Fruit fly (Drosophila melanogaster) whole organism, embryonic: ENCODE measurements around the gene Adh.
A peak's percentile ranks its signal among the peaks of the same experiment; 100 is the strongest.

ENCODE experiments used
- ATbp ChIP-seq: fragments of 200-800 bp; sonication (Bioruptor generic); optimal IDR thresholded peaks from 2 replicates; lab custom pipeline; 2017; ENCODE audit warnings: missing biosample characterization, mild to moderate bottlenecking, missing genetic modification characterization, missing genetic modification reagents
- Antp ChIP-seq: fragments of 200-800 bp; sonication (Bioruptor generic); optimal IDR thresholded peaks from 3 replicates; lab custom pipeline; 2016; ENCODE audit warnings: missing biosample characterization, missing genetic modification characterization
- Bgb ChIP-seq: fragments of 200-800 bp; sonication (Bioruptor generic); IDR thresholded peaks from 2 replicates; pipeline ENCODE4 v1.3.6; 2022; ENCODE audit warnings: missing biosample characterization, missing genetic modification characterization; ENCODE audit not compliant: partially characterized antibody
- Blimp-1 ChIP-seq: fragments of 200-800 bp; sonication (Bioruptor generic); optimal IDR thresholded peaks from 3 replicates; lab custom pipeline; 2018; ENCODE audit warnings: missing biosample characterization, missing genetic modification characterization, mild to moderate bottlenecking, moderate library complexity, missing genetic modification reagents
- CG10209 ChIP-seq: fragments of 200-800 bp; sonication (Bioruptor generic); optimal IDR thresholded peaks from 3 replicates; lab custom pipeline; 2017; ENCODE audit warnings: missing biosample characterization, mild to moderate bottlenecking, missing genetic modification characterization, missing genetic modification reagents
- CG1024 ChIP-seq: fragments of 200-800 bp; sonication (Bioruptor generic); IDR thresholded peaks from 2 replicates; pipeline ENCODE4 v1.3.6; 2022; ENCODE audit warnings: missing biosample characterization, missing genetic modification characterization
- CG10462 ChIP-seq: fragments of 200-800 bp; sonication (Bioruptor generic); optimal IDR thresholded peaks from 2 replicates; lab custom pipeline; 2016; ENCODE audit warnings: missing biosample characterization, missing genetic modification characterization
- CG10979 ChIP-seq: fragments of 200-800 bp; sonication (Bioruptor generic); optimal IDR thresholded peaks from 2 replicates; lab custom pipeline; 2018; ENCODE audit warnings: missing biosample characterization, mild to moderate bottlenecking, missing genetic modification characterization, moderate library complexity
- CG11504 ChIP-seq: fragments of 200-800 bp; sonication (Bioruptor generic); optimal IDR thresholded peaks from 3 replicates; lab custom pipeline; 2019; ENCODE audit warnings: missing biosample characterization, mild to moderate bottlenecking, missing genetic modification characterization, moderate library complexity
- CG12071 ChIP-seq: fragments of 200-800 bp; sonication (Bioruptor generic); optimal IDR thresholded peaks from 3 replicates; lab custom pipeline; 2018; ENCODE audit warnings: missing biosample characterization, mild to moderate bottlenecking, missing genetic modification characterization
- CG14710 ChIP-seq: fragments of 200-800 bp; sonication (Bioruptor generic); optimal IDR thresholded peaks from 3 replicates; lab custom pipeline; 2019; ENCODE audit warnings: missing biosample characterization, mild to moderate bottlenecking, missing genetic modification characterization, moderate library complexity
- CG14965 ChIP-seq: fragments of 200-800 bp; sonication (Bioruptor generic); optimal IDR thresholded peaks from 2 replicates; lab custom pipeline; 2016; ENCODE audit warnings: missing biosample characterization, missing genetic modification characterization, borderline replicate concordance
- CG16779 ChIP-seq: fragments of 200-800 bp; sonication (Bioruptor generic); IDR thresholded peaks from 2 replicates; pipeline ENCODE4 v1.3.6; 2022; ENCODE audit warnings: missing biosample characterization, missing genetic modification characterization
- CG16813 ChIP-seq: fragments of 200-800 bp; sonication (Bioruptor generic); IDR thresholded peaks from 3 replicates; pipeline ENCODE4 v1.3.6; 2022; ENCODE audit warnings: missing biosample characterization, missing genetic modification characterization; ENCODE audit not compliant: partially characterized antibody
- CG17361 ChIP-seq: fragments of 200-800 bp; sonication (Bioruptor generic); IDR thresholded peaks from 3 replicates; pipeline ENCODE4 v1.3.6; 2022; ENCODE audit warnings: missing biosample characterization, missing genetic modification characterization
- CG17802 ChIP-seq: fragments of 200-800 bp; sonication (Bioruptor generic); optimal IDR thresholded peaks from 2 replicates; lab custom pipeline; 2018; ENCODE audit warnings: missing biosample characterization, mild to moderate bottlenecking, missing genetic modification characterization, moderate library complexity
- CG5180 ChIP-seq: fragments of 200-800 bp; sonication (Bioruptor generic); optimal IDR thresholded peaks from 3 replicates; lab custom pipeline; 2017; ENCODE audit warnings: missing biosample characterization, missing genetic modification characterization, mild to moderate bottlenecking, moderate library complexity, missing genetic modification reagents
- CG5953 ChIP-seq: fragments of 200-800 bp; sonication (Bioruptor generic); IDR thresholded peaks from 2 replicates; pipeline ENCODE4 v1.3.6; 2022; ENCODE audit warnings: missing biosample characterization, missing genetic modification characterization
- CG9215 ChIP-seq: fragments of 200-800 bp; sonication (Bioruptor generic); IDR thresholded peaks from 2 replicates; pipeline ENCODE4 v1.3.6; 2022; ENCODE audit warnings: missing biosample characterization, missing genetic modification characterization
- CG9797 ChIP-seq: fragments of 200-800 bp; sonication (Bioruptor generic); optimal IDR thresholded peaks from 3 replicates; lab custom pipeline; 2018; ENCODE audit warnings: missing biosample characterization, mild to moderate bottlenecking, missing genetic modification characterization
- CoRest ChIP-seq: fragments of 200-800 bp; sonication (Bioruptor generic); optimal IDR thresholded peaks from 3 replicates; lab custom pipeline; 2018; ENCODE audit warnings: missing biosample characterization, mild to moderate bottlenecking, missing genetic modification characterization, moderate library complexity
- H15 ChIP-seq: fragments of 200-800 bp; sonication (Bioruptor generic); IDR thresholded peaks from 3 replicates; pipeline ENCODE4 v1.3.6; 2022; ENCODE audit warnings: missing biosample characterization, missing genetic modification characterization
- HLHmδ ChIP-seq: fragments of 200-800 bp; sonication (Bioruptor generic); optimal IDR thresholded peaks from 2 replicates; lab custom pipeline; 2018; ENCODE audit warnings: missing biosample characterization, mild to moderate bottlenecking, missing genetic modification characterization, moderate library complexity
- Nf-YA ChIP-seq: fragments of 200-800 bp; sonication (Bioruptor generic); IDR thresholded peaks from 2 replicates; pipeline ENCODE4 v1.3.6; 2022; ENCODE audit warnings: missing biosample characterization, missing genetic modification characterization
- Nf-YC ChIP-seq: fragments of 200-800 bp; optimal IDR thresholded peaks from 3 replicates; lab custom pipeline; 2019; ENCODE audit warnings: missing biosample characterization, mild to moderate bottlenecking, missing genetic modification characterization, moderate library complexity
- Sox100B ChIP-seq: fragments of 200-800 bp; sonication (Bioruptor generic); optimal IDR thresholded peaks from 3 replicates; lab custom pipeline; 2018; ENCODE audit warnings: missing biosample characterization, mild to moderate bottlenecking, missing genetic modification characterization
- Ssrp ChIP-seq: fragments of 200-800 bp; sonication (Bioruptor generic); optimal IDR thresholded peaks from 2 replicates; lab custom pipeline; 2018; ENCODE audit warnings: missing biosample characterization, mild to moderate bottlenecking, missing genetic modification characterization, moderate library complexity
- cato ChIP-seq: fragments of 200-800 bp; sonication (Bioruptor generic); optimal IDR thresholded peaks from 2 replicates; lab custom pipeline; 2016; ENCODE audit warnings: missing biosample characterization, missing genetic modification characterization, borderline replicate concordance
- chinmo ChIP-seq: fragments of 200-800 bp; sonication (Bioruptor generic); IDR thresholded peaks from 4 replicates; pipeline ENCODE4 v1.3.6; 2022; ENCODE audit warnings: missing biosample characterization, missing genetic modification characterization; ENCODE audit not compliant: partially characterized antibody
- ci ChIP-seq: fragments of 200-800 bp; sonication (Bioruptor generic); IDR thresholded peaks from 3 replicates; pipeline ENCODE4 v1.3.6; 2022; ENCODE audit warnings: missing biosample characterization, missing genetic modification characterization
- dan ChIP-seq: fragments of 200-800 bp; sonication (Bioruptor generic); IDR thresholded peaks from 2 replicates; pipeline ENCODE4 v1.3.6; 2022; ENCODE audit warnings: missing biosample characterization, missing genetic modification characterization
- gsb-n ChIP-seq: fragments of 200-800 bp; sonication (Bioruptor generic); optimal IDR thresholded peaks from 3 replicates; lab custom pipeline; 2018; ENCODE audit warnings: missing biosample characterization, mild to moderate bottlenecking, missing genetic modification characterization
- jing ChIP-seq: fragments of 200-800 bp; sonication (Bioruptor generic); optimal IDR thresholded peaks from 2 replicates; lab custom pipeline; 2018; ENCODE audit warnings: missing biosample characterization, mild to moderate bottlenecking, missing genetic modification characterization
- mirr ChIP-seq: fragments of 200-800 bp; sonication (Bioruptor generic); optimal IDR thresholded peaks from 3 replicates; lab custom pipeline; 2018; ENCODE audit warnings: missing biosample characterization, mild to moderate bottlenecking, missing genetic modification characterization
- nau ChIP-seq: fragments of 200-800 bp; sonication (Bioruptor generic); optimal IDR thresholded peaks from 3 replicates; lab custom pipeline; 2017; ENCODE audit warnings: missing biosample characterization, mild to moderate bottlenecking, missing genetic modification characterization, missing genetic modification reagents
- nom ChIP-seq: fragments of 200-800 bp; sonication (Bioruptor generic); optimal IDR thresholded peaks from 2 replicates; lab custom pipeline; 2017; ENCODE audit warnings: missing biosample characterization, missing genetic modification characterization, mild to moderate bottlenecking, moderate library complexity, missing genetic modification reagents
- otp ChIP-seq: fragments of 200-800 bp; sonication (Bioruptor generic); IDR thresholded peaks from 3 replicates; pipeline ENCODE4, ENCODE4 v1.3.6; 2022; ENCODE audit warnings: missing biosample characterization, missing genetic modification characterization
- pb ChIP-seq: fragments of 200-800 bp; sonication (Bioruptor generic); optimal IDR thresholded peaks from 3 replicates; lab custom pipeline; 2016; ENCODE audit warnings: missing biosample characterization, missing genetic modification characterization
- pzg ChIP-seq: fragments of 200-800 bp; sonication (Bioruptor generic); optimal IDR thresholded peaks from 3 replicates; lab custom pipeline; 2018; ENCODE audit warnings: missing biosample characterization, mild to moderate bottlenecking, missing genetic modification characterization, moderate library complexity
- ro ChIP-seq: fragments of 200-800 bp; sonication (Bioruptor generic); IDR thresholded peaks from 2 replicates; pipeline ENCODE4 v1.3.6; 2022; ENCODE audit warnings: missing biosample characterization, missing genetic modification characterization
- sens ChIP-seq: fragments of 200-800 bp; sonication (Bioruptor generic); peaks from one replicate; lab custom pipeline; 2016; ENCODE audit warnings: missing biosample characterization, missing genetic modification characterization
- sens-2 ChIP-seq: fragments of 200-800 bp; sonication (Bioruptor generic); IDR thresholded peaks from 2 replicates; pipeline ENCODE4 v1.3.6; 2022; ENCODE audit warnings: missing biosample characterization, missing genetic modification characterization
- sr ChIP-seq: fragments of 200-800 bp; sonication (Bioruptor generic); IDR thresholded peaks from 3 replicates; pipeline ENCODE4 v1.3.6; 2022; ENCODE audit warnings: missing biosample characterization, missing genetic modification characterization
- stwl ChIP-seq: fragments of 200-800 bp; sonication (Bioruptor generic); optimal IDR thresholded peaks from 3 replicates; lab custom pipeline; 2018; ENCODE audit warnings: missing biosample characterization, mild to moderate bottlenecking, missing genetic modification characterization, moderate library complexity

The Adh gene

dm6 chr2L:14651685-14652536 lies 36.6 kb downstream of the Adh start (continued):
- TF ChIP-seq Ssrp (tag; lab: Kevin White, UChicago) = peak; percentile 22
- peak; percentile 10 for TF ChIP-seq CG10979 (tag; lab: Kevin White, UChicago)
- TF ChIP-seq mirr = no peak
- TF ChIP-seq sens (GFP tag; lab: Kevin White, UChicago) = peak; percentile 13
- peak; percentile 12 for TF ChIP-seq ATbp
- peak; percentile 27; the same call in 1 of the 3 replicates for TF ChIP-seq otp (GFP tag; lab: Robert Waterston, UW)
- TF ChIP-seq CG16779 (GFP tag; lab: Robert Waterston, UW) = no peak
- peak; percentile 56; the same call in 1 of the 3 replicates for TF ChIP-seq ci (GFP tag; lab: Robert Waterston, UW)
- 0 out of 3 replicates have a peak, but pooled peaks have one; percentile 8 for TF ChIP-seq CG17361 (GFP tag; lab: Robert Waterston, UW)
- no peak for TF ChIP-seq jing
- TF ChIP-seq Antp (GFP tag; lab: Kevin White, UChicago) = no peak
- TF ChIP-seq Bgb (GFP tag; lab: Robert Waterston, UW) = no peak
- peak; percentile 13 for TF ChIP-seq CoRest (tag; lab: Kevin White, UChicago)
- 0 out of 2 replicates have a peak, but pooled peaks have one; percentile 24 for TF ChIP-seq CG1024 (GFP tag; lab: Robert Waterston, UW)
- TF ChIP-seq sr (GFP tag; lab: Robert Waterston, UW) = no peak
- TF ChIP-seq CG5953 (GFP tag; lab: Robert Waterston, UW) = 0 out of 2 replicates have a peak, but pooled peaks have one; percentile 41
- TF ChIP-seq CG11504 (tag; lab: Kevin White, UChicago) = peak; percentile 50

dm6 chr2L:14653429-14653828 lies 38.1 kb downstream of the Adh start:
- TF ChIP-seq nom (GFP tag; lab: Kevin White, UChicago) (no peak), sens (GFP tag; lab: Kevin White, UChicago) (peak; percentile 25), Nf-YA (no peak), stwl (tag; lab: Kevin White, UChicago) (peak; percentile 18), Blimp-1 (peak; percentile 71)

- TF ChIP-seq CG9215 (GFP tag; lab: Robert Waterston, UW) = no peak
- no peak for TF ChIP-seq CG10209 (GFP tag; lab: Kevin White, UChicago)
- TF ChIP-seq pzg = no peak
- TF ChIP-seq nau = no peak
- no peak for TF ChIP-seq CG9797 (GFP tag; lab: Kevin White, UChicago)
- no peak for TF ChIP-seq chinmo (GFP tag; lab: Robert Waterston, UW)
- TF ChIP-seq Nf-YC (tag; lab: Kevin White, UChicago) = no peak
- TF ChIP-seq pb (GFP tag; lab: Kevin White, UChicago) = no peak
- no peak for TF ChIP-seq CG5180 (GFP tag; lab: Kevin White, UChicago)
- TF ChIP-seq CG10462 (GFP tag; lab: Kevin White, UChicago) = no peak
- no peak for TF ChIP-seq CG17802 (tag; lab: Kevin White, UChicago)
- 0 out of 2 replicates have a peak, but pooled peaks have one; percentile 28 for TF ChIP-seq CG5953 (GFP tag; lab: Robert Waterston, UW)
- TF ChIP-seq CG14710 (tag; lab: Kevin White, UChicago) = no peak
- TF ChIP-seq ci (GFP tag; lab: Robert Waterston, UW) = 0 out of 3 replicates have a peak, but pooled peaks have one; percentile 15
- TF ChIP-seq CG12071 = no peak
- peak; percentile 79 for TF ChIP-seq Blimp-1
- no peak for TF ChIP-seq Sox100B (GFP tag; lab: Kevin White, UChicago)
- no peak for TF ChIP-seq Antp (GFP tag; lab: Kevin White, UChicago)
- no peak for TF ChIP-seq ro (GFP tag; lab: Robert Waterston, UW)
- no peak for TF ChIP-seq HLHmδ (GFP tag; lab: Kevin White, UChicago)
- TF ChIP-seq CG14965 = no peak
- 0 out of 3 replicates have a peak, but pooled peaks have one; percentile 6 for TF ChIP-seq H15 (GFP tag; lab: Robert Waterston, UW)
- no peak for TF ChIP-seq sens-2 (GFP tag; lab: Robert Waterston, UW)
- TF ChIP-seq dan (GFP tag; lab: Robert Waterston, UW) = no peak
- no peak for TF ChIP-seq CG16813 (GFP tag; lab: Robert Waterston, UW)
- no peak for TF ChIP-seq cato (GFP tag; lab: Kevin White, UChicago)
- no peak for TF ChIP-seq gsb-n
These were observed 39.6 kb downstream of the Adh start for dm6 chr2L:14654952-14655351.
